Fruit fly (Drosophila melanogaster) whole organism, embryonic: ENCODE data around the gene cnc.

Experiments
- Atf6 ChIP-seq: fragments of 200-800 bp; sonication (Bioruptor generic); IDR thresholded peaks from 2 replicates; pipeline ENCODE4 v1.3.6; 2022; ENCODE audit warnings: missing biosample characterization, missing genetic modification characterization
- CG11398 ChIP-seq: fragments of 200-800 bp; sonication (Bioruptor generic); optimal IDR thresholded peaks from 2 replicates; lab custom pipeline; 2016; ENCODE audit warnings: missing biosample characterization, missing genetic modification characterization
- CG12104 ChIP-seq: fragments of 200-800 bp; sonication (Bioruptor generic); optimal IDR thresholded peaks from 3 replicates; lab custom pipeline; 2016; ENCODE audit warnings: missing biosample characterization, missing genetic modification characterization
- CG14667 ChIP-seq: fragments of 200-800 bp; sonication (Bioruptor generic); IDR thresholded peaks from 2 replicates; pipeline ENCODE4 v1.3.6; 2022; ENCODE audit warnings: missing biosample characterization, missing genetic modification characterization
- CG15696 ChIP-seq: fragments of 200-800 bp; sonication (Bioruptor generic); optimal IDR thresholded peaks from 2 replicates; lab custom pipeline; 2019; ENCODE audit warnings: missing biosample characterization, mild to moderate bottlenecking, missing genetic modification characterization, moderate library complexity
- CG1647 ChIP-seq: fragments of 200-800 bp; sonication (Bioruptor generic); optimal IDR thresholded peaks from 3 replicates; lab custom pipeline; 2016; ENCODE audit warnings: missing biosample characterization, missing genetic modification characterization
- CG1792 ChIP-seq: fragments of 200-800 bp; sonication (Bioruptor generic); optimal IDR thresholded peaks from 2 replicates; lab custom pipeline; 2016; ENCODE audit warnings: missing biosample characterization, missing genetic modification characterization
- CG18011 ChIP-seq: fragments of 200-800 bp; sonication (Bioruptor generic); optimal IDR thresholded peaks from 2 replicates; lab custom pipeline; 2017; ENCODE audit warnings: missing biosample characterization, missing genetic modification characterization, mild to moderate bottlenecking, moderate library complexity, missing genotype
- CG18262 ChIP-seq: fragments of 200-800 bp; optimal IDR thresholded peaks from 3 replicates; lab custom pipeline; 2019; ENCODE audit warnings: missing biosample characterization, mild to moderate bottlenecking, missing genetic modification characterization, moderate library complexity
- CG18599 ChIP-seq: fragments of 200-800 bp; sonication (Bioruptor generic); optimal IDR thresholded peaks from 3 replicates; lab custom pipeline; 2017; ENCODE audit warnings: missing biosample characterization, missing genetic modification characterization, mild to moderate bottlenecking, moderate library complexity, missing genetic modification reagents
- CG2712 ChIP-seq: fragments of 200-800 bp; optimal IDR thresholded peaks from 3 replicates; lab custom pipeline; 2019; ENCODE audit warnings: missing biosample characterization, mild to moderate bottlenecking, missing genetic modification characterization, moderate library complexity
- CG32532 ChIP-seq: fragments of 200-800 bp; sonication (Bioruptor generic); IDR thresholded peaks from 2 replicates; pipeline ENCODE4 v1.3.6; 2022; ENCODE audit warnings: missing biosample characterization, missing genetic modification characterization
- CG32772 ChIP-seq: fragments of 200-800 bp; sonication (Bioruptor generic); IDR thresholded peaks from 2 replicates; pipeline ENCODE4 v1.3.6; 2022; ENCODE audit warnings: missing biosample characterization, missing genetic modification characterization
- CG3847 ChIP-seq: fragments of 200-800 bp; sonication (Bioruptor generic); IDR thresholded peaks from 2 replicates; pipeline ENCODE4 v1.3.6; 2022; ENCODE audit warnings: missing biosample characterization, missing genetic modification characterization
- CG42726 ChIP-seq: fragments of 200-800 bp; sonication (Bioruptor generic); IDR thresholded peaks from 2 replicates; pipeline ENCODE4 v1.3.6; 2022; ENCODE audit warnings: missing biosample characterization, missing genetic modification characterization; ENCODE audit not compliant: partially characterized antibody
- CG43689 ChIP-seq: fragments of 200-800 bp; sonication (Bioruptor generic); IDR thresholded peaks from 2 replicates; pipeline ENCODE4 v1.3.6; 2022; ENCODE audit warnings: missing biosample characterization, missing genetic modification characterization
- CG8478 ChIP-seq: fragments of >200 bp; optimal IDR thresholded peaks from 2 replicates; lab custom pipeline; 2018
- CG9215 ChIP-seq: fragments of 200-800 bp; sonication (Bioruptor generic); IDR thresholded peaks from 2 replicates; pipeline ENCODE4 v1.3.6; 2022; ENCODE audit warnings: missing biosample characterization, missing genetic modification characterization
- Chrac-16 ChIP-seq: fragments of 200-800 bp; sonication (Bioruptor generic); optimal IDR thresholded peaks from 3 replicates; lab custom pipeline; 2016; ENCODE audit warnings: missing biosample characterization, missing genetic modification characterization
- Deaf1 ChIP-seq: fragments of 200-800 bp; optimal IDR thresholded peaks from 3 replicates; lab custom pipeline; 2019; ENCODE audit warnings: missing biosample characterization, mild to moderate bottlenecking, missing genetic modification characterization, moderate library complexity
- E2f2 ChIP-seq: fragments of 200-800 bp; sonication (Bioruptor generic); IDR thresholded peaks from 2 replicates; pipeline ENCODE4 v1.3.6; 2022; ENCODE audit warnings: missing biosample characterization, missing genetic modification characterization
- Gug ChIP-seq: fragments of 200-800 bp; sonication (Bioruptor generic); IDR thresholded peaks from 4 replicates; pipeline ENCODE4 v1.3.6; 2022; ENCODE audit warnings: missing biosample characterization, missing genetic modification characterization
- Hand ChIP-seq: fragments of 200-800 bp; sonication (Bioruptor generic); optimal IDR thresholded peaks from 2 replicates; lab custom pipeline; 2017; ENCODE audit warnings: mild to moderate bottlenecking, missing biosample characterization, missing genetic modification reagents, missing genetic modification characterization
- Hr39 ChIP-seq: fragments of >200 bp; optimal IDR thresholded peaks from 2 replicates; lab custom pipeline; 2017
- Hr51 ChIP-seq, 2 experiments: fragments of 200-800 bp; sonication (Bioruptor generic); optimal IDR thresholded peaks; 2 replicates in 1 of 2; 3 replicates in 1 of 2; lab custom pipeline; 2016 to 2018; ENCODE audit warnings: missing biosample characterization in 2 of 2, missing genetic modification characterization in 2 of 2, mild to moderate bottlenecking in 1 of 2, moderate library complexity in 1 of 2
- Max ChIP-seq: fragments of 200-800 bp; sonication (Bioruptor generic); optimal IDR thresholded peaks from 2 replicates; lab custom pipeline; 2016; ENCODE audit warnings: missing biosample characterization, mild to moderate bottlenecking, missing genetic modification characterization
- NC2β ChIP-seq: fragments of 200-800 bp; sonication (Bioruptor generic); optimal IDR thresholded peaks from 2 replicates; lab custom pipeline; 2016; ENCODE audit warnings: missing biosample characterization, missing genetic modification characterization
- Opbp ChIP-seq: fragments of 200-800 bp; sonication (Bioruptor generic); IDR thresholded peaks from 3 replicates; pipeline ENCODE4 v1.3.6; 2022; ENCODE audit warnings: missing biosample characterization, missing genetic modification characterization; ENCODE audit not compliant: partially characterized antibody
- Spps ChIP-seq: fragments of 200-800 bp; sonication (Bioruptor generic); optimal IDR thresholded peaks from 2 replicates; lab custom pipeline; 2018; ENCODE audit warnings: missing biosample characterization, mild to moderate bottlenecking, missing genetic modification characterization
- Stat92E ChIP-seq, 3 experiments: fragments of >200 bp in 2 of 3; fragments of 200-800 bp in 1 of 3; sonication (Bioruptor generic) in 1 of 3; optimal IDR thresholded peaks; 2 replicates each; lab custom pipeline; 2017 to 2019; ENCODE audit warnings: missing biosample characterization in 3 of 3, missing genetic modification characterization in 3 of 3, mild to moderate bottlenecking in 1 of 3, moderate library complexity in 1 of 3
- Usf ChIP-seq: fragments of 200-800 bp; sonication (Bioruptor generic); optimal IDR thresholded peaks from 2 replicates; lab custom pipeline; 2017; ENCODE audit warnings: missing genotype, missing biosample characterization, missing genetic modification characterization
- ab ChIP-seq: fragments of 200-800 bp; sonication (Bioruptor generic); optimal IDR thresholded peaks from 2 replicates; lab custom pipeline; 2016; ENCODE audit warnings: missing biosample characterization, missing genetic modification characterization
- br ChIP-seq: fragments of >200 bp; optimal IDR thresholded peaks from 2 replicates; lab custom pipeline; 2017
- chinmo ChIP-seq: fragments of 200-800 bp; sonication (Bioruptor generic); IDR thresholded peaks from 4 replicates; pipeline ENCODE4 v1.3.6; 2022; ENCODE audit warnings: missing biosample characterization, missing genetic modification characterization; ENCODE audit not compliant: partially characterized antibody
- dmrt11E ChIP-seq: fragments of 200-800 bp; sonication (Bioruptor generic); optimal IDR thresholded peaks from 3 replicates; lab custom pipeline; 2018; ENCODE audit warnings: missing biosample characterization, mild to moderate bottlenecking, missing genetic modification characterization, moderate library complexity
- dmrt99B ChIP-seq: fragments of 200-800 bp; sonication (Bioruptor generic); optimal IDR thresholded peaks from 2 replicates; lab custom pipeline; 2018; ENCODE audit warnings: missing biosample characterization, mild to moderate bottlenecking, missing genetic modification characterization, moderate library complexity
- gce ChIP-seq: fragments of 200-800 bp; sonication (Bioruptor generic); IDR thresholded peaks from 3 replicates; pipeline ENCODE4 v1.3.6; 2022; ENCODE audit warnings: missing biosample characterization, missing genetic modification characterization
- h ChIP-seq: fragments of >200 bp; optimal IDR thresholded peaks from 2 replicates; lab custom pipeline; 2017
- ham ChIP-seq: fragments of 200-800 bp; sonication (Bioruptor generic); IDR thresholded peaks from 2 replicates; pipeline ENCODE4 v1.3.6; 2022; ENCODE audit warnings: missing biosample characterization, missing genetic modification characterization
- nerfin-1 ChIP-seq: fragments of 200-800 bp; sonication (Bioruptor generic); optimal IDR thresholded peaks from 3 replicates; lab custom pipeline; 2019; ENCODE audit warnings: missing biosample characterization, mild to moderate bottlenecking, missing genetic modification characterization, moderate library complexity
- nerfin-2 ChIP-seq: fragments of 200-800 bp; sonication (Bioruptor generic); IDR thresholded peaks from 2 replicates; pipeline ENCODE4 v1.3.6; 2022; ENCODE audit warnings: missing biosample characterization, missing genetic modification characterization; ENCODE audit not compliant: partially characterized antibody
- nmo ChIP-seq: fragments of 200-800 bp; sonication (Bioruptor generic); optimal IDR thresholded peaks from 2 replicates; lab custom pipeline; 2018; ENCODE audit warnings: missing biosample characterization, mild to moderate bottlenecking, missing genetic modification characterization, moderate library complexity
- odd ChIP-seq: fragments of 200-800 bp; sonication (Bioruptor generic); optimal IDR thresholded peaks from 2 replicates; lab custom pipeline; 2017; ENCODE audit warnings: missing biosample characterization, mild to moderate bottlenecking, missing genetic modification characterization
- pan ChIP-seq, 4 experiments: fragments of >200 bp in 3 of 4; fragments of 200-800 bp in 1 of 4; sonication (Bioruptor generic) in 1 of 4; optimal IDR thresholded peaks in 3 of 4; IDR thresholded peaks in 1 of 4; 2 replicates each; pipeline versions ENCODE4 v1.3.6 to Lab custom; 2017 to 2022; ENCODE audit warnings: missing biosample characterization in 2 of 4, missing genetic modification characterization in 2 of 4, mixed read lengths in 1 of 4
- psq ChIP-seq: fragments of 200-800 bp; sonication (Bioruptor generic); optimal IDR thresholded peaks from 2 replicates; lab custom pipeline; 2017; ENCODE audit warnings: missing biosample characterization, missing genetic modification characterization
- ranshi ChIP-seq: fragments of 200-800 bp; sonication (Bioruptor generic); IDR thresholded peaks from 2 replicates; pipeline ENCODE4 v1.3.6; 2022; ENCODE audit warnings: missing biosample characterization, missing genetic modification characterization
- run ChIP-seq: fragments of 200-800 bp; sonication (Bioruptor generic); optimal IDR thresholded peaks from 3 replicates; lab custom pipeline; 2018; ENCODE audit warnings: missing biosample characterization, mild to moderate bottlenecking, missing genetic modification characterization
- sc ChIP-seq, 3 experiments: fragments of >200 bp in 2 of 3; fragments of 200-800 bp in 1 of 3; sonication (Bioruptor generic) in 1 of 3; optimal IDR thresholded peaks; 2 replicates in 2 of 3; 3 replicates in 1 of 3; lab custom pipeline; 2017; ENCODE audit warnings: mild to moderate bottlenecking in 1 of 3, missing biosample characterization in 1 of 3, missing genetic modification characterization in 1 of 3, missing genetic modification reagents in 1 of 3
- seq ChIP-seq: fragments of 200-800 bp; sonication (Bioruptor generic); IDR thresholded peaks from 2 replicates; pipeline ENCODE4 v1.3.6; 2022; ENCODE audit warnings: missing biosample characterization, missing genetic modification characterization
- sob ChIP-seq: fragments of 200-800 bp; sonication (Bioruptor generic); IDR thresholded peaks from 2 replicates; pipeline ENCODE4 v1.3.6; 2022; ENCODE audit warnings: missing biosample characterization, missing genetic modification characterization
- yki ChIP-seq: fragments of >200 bp; optimal IDR thresholded peaks from 3 replicates; lab custom pipeline; 2018

Gene cnc

dm6 chr3R:23226521-23227039, at the start of gene cnc (continued):
- TF ChIP-seq gce (GFP tag; lab: Robert Waterston, UW) = peak; percentile 72; the same call in 1 of the 3 replicates
- TF ChIP-seq Spps (tag; lab: Kevin White, UChicago) = no peak
- no peak for TF ChIP-seq CG2712
- no peak for TF ChIP-seq psq
- no peak for TF ChIP-seq ham (GFP tag; lab: Robert Waterston, UW)
- TF ChIP-seq ab (GFP tag; lab: Kevin White, UChicago) = no peak
- TF ChIP-seq run = no peak
- TF ChIP-seq CG1792 (GFP tag; lab: Kevin White, UChicago) = no peak
- no peak for TF ChIP-seq nerfin-1
- TF ChIP-seq Hr51 (GFP tag; optimal IDR thresholded peaks at IDR 0.05; lab: Kevin White, UChicago) = peak in 1 of 2 experiments; percentile 6
- peak; percentile 76 for TF ChIP-seq Deaf1
- no peak for TF ChIP-seq CG8478
- TF ChIP-seq Chrac-16 (GFP tag; lab: Kevin White, UChicago) = no peak
- no peak for TF ChIP-seq CG15696 (tag; lab: Kevin White, UChicago)
- TF ChIP-seq dmrt11E (tag; lab: Kevin White, UChicago) = no peak
- peak; percentile 23; the same call in 1 of the 2 replicates for TF ChIP-seq ranshi (GFP tag; lab: Robert Waterston, UW)
- no peak for TF ChIP-seq CG12104 (GFP tag; lab: Kevin White, UChicago)
- peak; percentile 34 for TF ChIP-seq dmrt99B
- TF ChIP-seq E2f2 = peak; percentile 29; the same call in 1 of the 2 replicates
- TF ChIP-seq CG11398 = no peak
- TF ChIP-seq pan (optimal IDR thresholded peaks at IDR 0.05; lab: Kevin White, UChicago) = no peak
- no peak for TF ChIP-seq pan (GFP tag; optimal IDR thresholded peaks at IDR 0.05 in 1 of 2, IDR thresholded peaks at IDR 0.05 in 1 of 2)
- TF ChIP-seq CG9215 = no peak
- no peak for TF ChIP-seq Stat92E (GFP tag; optimal IDR thresholded peaks at IDR 0.05; lab: Kevin White, UChicago)
- TF ChIP-seq Hr39 (lab: Kevin White, UChicago) = no peak
- no peak for TF ChIP-seq Max (GFP tag; lab: Kevin White, UChicago)
- TF ChIP-seq Atf6 = peak; percentile 63
- peak; percentile 97 for TF ChIP-seq chinmo (GFP tag; lab: Robert Waterston, UW)
- TF ChIP-seq CG42726 (GFP tag; lab: Robert Waterston, UW) = no peak
- no peak for TF ChIP-seq seq (GFP tag; lab: Robert Waterston, UW)
- TF ChIP-seq odd = no peak
- TF ChIP-seq Opbp (GFP tag; lab: Robert Waterston, UW) = no peak
- TF ChIP-seq yki (lab: Kevin White, UChicago) = peak; percentile 72
- TF ChIP-seq Usf (GFP tag; lab: Kevin White, UChicago) = no peak
- TF ChIP-seq nerfin-2 (GFP tag; lab: Robert Waterston, UW) = peak; percentile 12; the same call in 1 of the 2 replicates
- peak; percentile 46 for TF ChIP-seq CG18599 (GFP tag; lab: Kevin White, UChicago)
- no peak for TF ChIP-seq CG32772 (GFP tag; lab: Robert Waterston, UW)
- TF ChIP-seq CG18011 (GFP tag; lab: Kevin White, UChicago) = peak; percentile 41
- TF ChIP-seq Gug = no peak
- no peak for TF ChIP-seq sc (optimal IDR thresholded peaks at IDR 0.05; lab: Kevin White, UChicago)
- no peak for TF ChIP-seq sc (GFP tag; optimal IDR thresholded peaks at IDR 0.05; lab: Kevin White, UChicago)
- TF ChIP-seq CG14667 (GFP tag; lab: Robert Waterston, UW) = no peak
- TF ChIP-seq CG32532 (GFP tag; lab: Robert Waterston, UW) = peak; percentile 74; the same call in 1 of the 2 replicates
- no peak for TF ChIP-seq CG43689 (GFP tag; lab: Robert Waterston, UW)
- TF ChIP-seq Hand = peak; percentile 8
- no peak for TF ChIP-seq NC2β (GFP tag; lab: Kevin White, UChicago)
- TF ChIP-seq br = no peak
- TF ChIP-seq CG18262 (tag; lab: Kevin White, UChicago) = no peak
- 0 out of 2 replicates have a peak, but pooled peaks have one; percentile 10 for TF ChIP-seq CG3847 (GFP tag; lab: Robert Waterston, UW)
- no peak for TF ChIP-seq CG1647 (GFP tag; lab: Kevin White, UChicago)
- no peak for TF ChIP-seq nmo (GFP tag; lab: Kevin White, UChicago)
- TF ChIP-seq h (lab: Kevin White, UChicago) = no peak
- peak; percentile 49; the same call in 1 of the 2 replicates for TF ChIP-seq sob (GFP tag; lab: Robert Waterston, UW)
